Fruit fly (Drosophila melanogaster): ENCODE results near the gene CG7632.

Gene CG7632

dm6 chr3L:21276296-21277257, 27.9 kb upstream of the CG7632 start (continued):
- TF ChIP-seq CG7928 (GFP tag; optimal IDR thresholded peaks at IDR 0.05) (peak; percentile 8), fd96Cb (tag; optimal IDR thresholded peaks at IDR 0.05) (peak; percentile 63), h (optimal IDR thresholded peaks at IDR 0.05) (no peak), rib (GFP tag; IDR thresholded peaks at IDR 0.05) (no peak), CG6791 (GFP tag; IDR thresholded peaks at IDR 0.05; ENCODE audit: partially characterized antibody) (no peak), CG8478 (optimal IDR thresholded peaks at IDR 0.05) (no peak), otp (GFP tag; IDR thresholded peaks at IDR 0.05) (0 out of 3 replicates have a peak, but pooled peaks have one; percentile 28), CG13894 (tag; optimal IDR thresholded peaks at IDR 0.05) (peak; percentile 7), kni (GFP tag; optimal IDR thresholded peaks at IDR 0.05) (peak; percentile 88), grau (tag; optimal IDR thresholded peaks at IDR 0.05) (peak; percentile 72), tin (GFP tag; optimal IDR thresholded peaks at IDR 0.05) (peak; percentile 32), Doc3 (GFP tag; IDR thresholded peaks at IDR 0.05; ENCODE audit: partially characterized antibody) (no peak), ems (GFP tag; optimal IDR thresholded peaks at IDR 0.05) (peak; percentile 40), CG7987 (GFP tag; optimal IDR thresholded peaks at IDR 0.05) (peak; percentile 12)

dm6 chr3L:21277897-21278530, 26.5 kb upstream of the CG7632 start:
- TF ChIP-seq nerfin-2 (GFP tag; IDR thresholded peaks at IDR 0.05; ENCODE audit: partially characterized antibody) (peak; percentile 23; the same call in 1 of the 2 replicates), CG15696 (tag; optimal IDR thresholded peaks at IDR 0.05) (no peak), h (optimal IDR thresholded peaks at IDR 0.05) (no peak), CG11093 (GFP tag; IDR thresholded peaks at IDR 0.05) (no peak), CG13287 (GFP tag; IDR thresholded peaks at IDR 0.05; ENCODE audit: partially characterized antibody) (no peak), stc (GFP tag; IDR thresholded peaks at IDR 0.05) (no peak), CG1602 (GFP tag; optimal IDR thresholded peaks at IDR 0.05) (no peak), exex (tag; optimal IDR thresholded peaks at IDR 0.05) (peak; percentile 92), sug (tag; optimal IDR thresholded peaks at IDR 0.05) (peak; percentile 51), Side (GFP tag; optimal IDR thresholded peaks at IDR 0.05) (no peak), cwo (GFP tag; optimal IDR thresholded peaks at IDR 0.05) (peak; percentile 9), CG1647 (GFP tag; optimal IDR thresholded peaks at IDR 0.05) (no peak), hb (GFP tag; IDR thresholded peaks at IDR 0.05; ENCODE audit: partially characterized antibody) (no peak), pan (optimal IDR thresholded peaks at IDR 0.05) (no peak), pan (GFP tag; optimal IDR thresholded peaks at IDR 0.05 in 1 of 2, IDR thresholded peaks at IDR 0.05 in 1 of 2) (peak in 1 of 2 experiments; percentile 17), CG11696 (GFP tag; IDR thresholded peaks at IDR 0.05) (0 out of 2 replicates have a peak, but pooled peaks have one; percentile 12), CG34376 (GFP tag; optimal IDR thresholded peaks at IDR 0.05) (peak; percentile 41), vnd (GFP tag; IDR thresholded peaks at IDR 0.05; ENCODE audit: partially characterized antibody) (0 out of 3 replicates have a peak, but pooled peaks have one; percentile 19), Hmr (GFP tag; optimal IDR thresholded peaks at IDR 0.05) (no peak), Pdp1 (GFP tag; optimal IDR thresholded peaks at IDR 0.05) (peak in 1 of 2 experiments; percentile 1), CG10366 (GFP tag; IDR thresholded peaks at IDR 0.05) (no peak), GATAe (GFP tag; conservative IDR thresholded peaks at IDR 0.05) (peak; percentile 13; the same call in 1 of the 2 replicates), CG18599 (GFP tag; optimal IDR thresholded peaks at IDR 0.05) (peak; percentile 21), chinmo (GFP tag; IDR thresholded peaks at IDR 0.05; ENCODE audit: partially characterized antibody) (0 out of 4 replicates have a peak, but pooled peaks have one; percentile 6), Hey (tag; optimal IDR thresholded peaks at IDR 0.05) (peak; percentile 18), CG2129 (GFP tag; IDR thresholded peaks at IDR 0.05; ENCODE audit: partially characterized antibody) (no peak), chn (GFP tag; optimal IDR thresholded peaks at IDR 0.05) (no peak), CG7786 (GFP tag; optimal IDR thresholded peaks at IDR 0.05) (no peak), nmo (GFP tag; optimal IDR thresholded peaks at IDR 0.05) (no peak), Med (GFP tag) (peak; percentile 69), sc (optimal IDR thresholded peaks at IDR 0.05) (no peak), sc (GFP tag; optimal IDR thresholded peaks at IDR 0.05) (no peak), seq (GFP tag; IDR thresholded peaks at IDR 0.05) (0 out of 2 replicates have a peak, but pooled peaks have one; percentile 23)
